Worm (Caenorhabditis elegans) whole organism, young adult: ENCODE measurements around the gene F58D12.1.

ENCODE experiments used
- B0261.1 ChIP-seq: sonication (generic microtip); optimal IDR thresholded peaks from 2 replicates; lab custom pipeline; 2016; ENCODE audit warnings: mild to moderate bottlenecking, missing genetic modification characterization, moderate library complexity, missing compliant biosample characterization
- F22D6.2 ChIP-seq: sonication (generic microtip); optimal IDR thresholded peaks from 2 replicates; lab custom pipeline; 2016; ENCODE audit warnings: mild to moderate bottlenecking, missing genetic modification characterization, missing compliant biosample characterization
- F37B4.10 ChIP-seq: fragments of 200-800 bp; sonication (Bioruptor generic); IDR thresholded peaks from 2 replicates; pipeline ENCODE4 v1.3.6; 2022; ENCODE audit warnings: missing genetic modification characterization, missing compliant biosample characterization
- Y67H2A.10 ChIP-seq: fragments of 200-800 bp; sonication (Bioruptor generic); conservative IDR thresholded peaks from 2 replicates; pipeline ENCODE4 v1.3.6; 2022; ENCODE audit warnings: missing genetic modification reagents, missing genetic modification characterization, missing compliant biosample characterization
- ama-1 ChIP-seq, 3 experiments: fragments of 150-350 bp in 1 of 3; sonication (generic microtip) in 2 of 3; optimal IDR thresholded peaks; 2 replicates each; lab custom pipeline; 2014 to 2018; ENCODE audit warnings: missing biosample characterization in 2 of 3, missing genetic modification characterization in 2 of 3, missing genetic modification reagents in 2 of 3
- athp-1 ChIP-seq: sonication (generic microtip); optimal IDR thresholded peaks from 2 replicates; lab custom pipeline; 2017; ENCODE audit warnings: mild to moderate bottlenecking, missing genetic modification characterization, missing compliant biosample characterization
- efl-1 ChIP-seq: fragments of 150-350 bp; optimal IDR thresholded peaks from 2 replicates; lab custom pipeline; 2014; ENCODE audit warnings: missing biosample characterization, missing genetic modification reagents, missing genetic modification characterization
- ets-4 ChIP-seq: fragments of 200-800 bp; sonication (Bioruptor generic); optimal IDR thresholded peaks from 2 replicates; lab custom pipeline; 2018; ENCODE audit warnings: mild to moderate bottlenecking, missing genetic modification characterization, missing compliant biosample characterization
- fkh-3 ChIP-seq: sonication (generic microtip); optimal IDR thresholded peaks from 2 replicates; lab custom pipeline; 2016; ENCODE audit warnings: mild to moderate bottlenecking, missing genetic modification characterization, missing compliant biosample characterization
- nhr-90 ChIP-seq: sonication (generic microtip); optimal IDR thresholded peaks from 2 replicates; lab custom pipeline; 2016; ENCODE audit warnings: missing genotype, mild to moderate bottlenecking, missing genetic modification characterization, missing compliant biosample characterization
- zim-3 ChIP-seq: sonication (generic microtip); optimal IDR thresholded peaks from 2 replicates; lab custom pipeline; 2017; ENCODE audit warnings: mild to moderate bottlenecking, missing genetic modification characterization, moderate library complexity, missing compliant biosample characterization
- ztf-18 ChIP-seq: sonication (generic microtip); optimal IDR thresholded peaks from 2 replicates; lab custom pipeline; 2016; ENCODE audit warnings: missing genotype, mild to moderate bottlenecking, missing genetic modification characterization, missing compliant biosample characterization
- ztf-26 ChIP-seq: sonication (generic microtip); optimal IDR thresholded peaks from 2 replicates; lab custom pipeline; 2017; ENCODE audit warnings: missing genetic modification characterization, missing compliant biosample characterization

- TF ChIP-seq ama-1 (optimal IDR thresholded peaks at IDR 0.05; lab: Kevin White, UChicago) (no peak), ama-1 (GFP tag; optimal IDR thresholded peaks at IDR 0.05; lab: Kevin White, UChicago) (no peak), fkh-3 (no peak), F37B4.10 (GFP tag; lab: Robert Waterston, UW) (no peak), efl-1 (GFP tag; lab: Kevin White, UChicago) (no peak), ztf-26 (tag; lab: Kevin White, UChicago) (no peak), ets-4 (GFP tag; lab: Kevin White, UChicago) (no peak), F22D6.2 (tag; lab: Kevin White, UChicago) (no peak), nhr-90 (tag; lab: Kevin White, UChicago) (no peak), zim-3 (tag; lab: Kevin White, UChicago) (no peak), athp-1 (tag; lab: Kevin White, UChicago) (no peak), Y67H2A.10 (GFP tag; lab: Robert Waterston, UW) (no peak), ztf-18 (tag; lab: Kevin White, UChicago) (no peak), B0261.1 (tag; lab: Kevin White, UChicago) (no peak)
These were observed 14.6 kb downstream of the F58D12.1 start for ce11 chrV:14063980-14064379.
